Worm (Caenorhabditis elegans): Measurements from ENCODE around the gene copz-1.

copz-1 gene

ce11 chrII:10861305-10861704 is 11.4 kb upstream of the copz-1 start:
- TF ChIP-seq dao-5 (tag; optimal IDR thresholded peaks at IDR 0.05) (no peak), him-1 (tag; optimal IDR thresholded peaks at IDR 0.05) (no peak), W03F9.2 (tag; optimal IDR thresholded peaks at IDR 0.05) (no peak)

- TF ChIP-seq W03F9.2 (tag; optimal IDR thresholded peaks at IDR 0.05), result no peak
These were observed 10.8 kb upstream of the copz-1 start for ce11 chrII:10861723-10862486.

DNA sequence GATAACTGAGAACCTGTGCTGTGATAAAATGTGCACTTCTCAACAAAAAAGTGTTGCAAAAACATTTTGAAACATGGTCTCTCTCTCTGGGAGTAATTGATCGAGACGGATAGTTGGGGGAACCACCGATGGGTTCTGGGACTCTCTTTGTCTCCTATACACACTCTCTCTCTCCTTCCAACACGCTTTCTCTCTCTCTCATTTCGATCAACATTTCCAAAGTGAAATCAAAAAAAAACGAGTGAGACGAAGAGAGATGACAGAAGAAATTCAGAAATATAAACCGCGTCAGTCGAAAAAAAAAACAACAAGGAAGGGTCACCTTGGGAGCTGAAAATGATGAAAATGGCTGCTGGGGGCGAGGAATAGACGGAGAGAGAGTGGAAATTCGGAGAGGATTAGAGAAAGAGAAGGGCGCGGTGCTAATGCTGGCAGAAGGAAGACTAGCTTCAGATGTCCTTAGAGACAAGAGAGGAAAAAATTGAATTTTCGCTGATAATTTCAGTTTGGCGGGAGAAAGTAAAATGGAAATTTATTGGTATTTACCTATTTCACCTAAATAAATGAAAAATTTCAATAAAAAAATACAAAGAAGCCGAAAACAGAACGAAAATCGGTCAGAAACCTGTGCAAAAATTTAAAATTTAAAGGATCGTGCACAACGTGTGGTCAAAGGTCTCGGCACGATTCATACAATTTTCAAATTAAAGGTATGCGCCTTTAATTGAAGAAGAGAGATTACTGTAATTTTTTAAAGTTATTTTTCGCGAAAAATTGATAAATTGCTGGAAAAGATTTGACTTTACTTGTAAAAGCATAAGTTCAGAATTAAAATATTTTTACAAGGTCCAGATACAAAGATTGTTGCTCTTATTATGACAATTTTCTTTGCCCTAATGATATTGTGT is 9.7 kb upstream of the copz-1 start:
- no peak for TF ChIP-seq W03F9.2 (tag; optimal IDR thresholded peaks at IDR 0.05)
- no peak for TF ChIP-seq him-1 (tag; optimal IDR thresholded peaks at IDR 0.05)
- no peak for TF ChIP-seq dao-5 (tag; optimal IDR thresholded peaks at IDR 0.05)

DNA sequence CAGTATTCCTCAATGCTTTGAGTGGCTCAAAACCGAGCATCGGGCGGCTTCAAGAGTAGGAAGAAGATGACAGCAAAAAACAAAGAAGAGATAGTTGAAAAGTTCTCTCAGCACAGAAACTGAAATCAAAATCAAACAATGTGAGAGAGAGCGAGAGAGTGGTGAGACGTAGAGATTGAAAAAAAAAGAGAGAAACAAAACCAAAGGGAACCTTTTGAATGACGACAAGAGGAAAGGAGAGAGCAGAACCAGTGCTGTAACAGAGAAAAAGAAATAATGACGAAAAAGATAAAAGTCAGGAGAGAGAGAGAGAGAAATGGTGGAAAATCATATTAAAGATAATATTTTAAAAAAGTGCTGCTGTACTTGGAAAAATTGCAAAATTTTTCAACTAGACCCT is 5.5 kb upstream of the copz-1 start:
- TF ChIP-seq him-1 (tag; optimal IDR thresholded peaks at IDR 0.05), result no peak
- TF ChIP-seq W03F9.2 (tag; optimal IDR thresholded peaks at IDR 0.05), result no peak
- no peak for TF ChIP-seq dao-5 (tag; optimal IDR thresholded peaks at IDR 0.05)

ce11 chrII:10868670-10869246 is 3.9 kb upstream of the copz-1 start, which contains the start of the genes gmps-1 and cap-2:
Gene gmps-1, minus strand, starts transcription at chrII:10868720.
Gene cap-2, plus strand, starts transcription at chrII:10869196.
- peak; percentile 95 for TF ChIP-seq him-1 (tag; optimal IDR thresholded peaks at IDR 0.05)
- peak; percentile 95 for TF ChIP-seq W03F9.2 (tag; optimal IDR thresholded peaks at IDR 0.05)
- TF ChIP-seq dao-5 (tag; optimal IDR thresholded peaks at IDR 0.05), result no peak

- TF ChIP-seq dao-5 (tag; optimal IDR thresholded peaks at IDR 0.05) (no peak), him-1 (tag; optimal IDR thresholded peaks at IDR 0.05) (no peak), W03F9.2 (tag; optimal IDR thresholded peaks at IDR 0.05) (no peak)
These were observed 2.0 kb upstream of the copz-1 start for ce11 chrII:10870698-10871097.

DNA sequence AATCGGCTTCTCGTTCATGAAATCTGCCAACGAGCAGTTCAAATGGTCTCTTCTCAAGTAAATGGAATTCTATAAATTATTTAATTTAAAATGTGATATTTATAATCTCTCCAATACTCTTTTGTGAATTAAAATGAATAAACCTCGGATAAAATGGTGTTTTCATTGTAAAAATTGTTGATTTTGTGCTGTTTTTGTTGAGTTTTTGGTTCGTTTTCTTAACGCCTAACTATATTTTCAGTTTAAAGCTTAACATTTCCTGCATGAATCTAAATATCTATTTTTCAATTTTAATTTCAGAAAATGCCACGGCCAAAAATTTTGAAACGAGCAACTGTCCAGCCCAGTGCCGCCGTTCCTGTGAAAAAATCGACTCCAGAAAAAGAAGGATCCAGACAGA is 952 bp downstream of the copz-1 start, which contains the start of gene orc-2:
TSS of gene orc-2 (plus strand) at position 301 of the 400 bp plus-strand sequence.
- TF ChIP-seq W03F9.2 (tag; optimal IDR thresholded peaks at IDR 0.05) (no peak), dao-5 (tag; optimal IDR thresholded peaks at IDR 0.05) (no peak), him-1 (tag; optimal IDR thresholded peaks at IDR 0.05) (no peak)

DNA sequence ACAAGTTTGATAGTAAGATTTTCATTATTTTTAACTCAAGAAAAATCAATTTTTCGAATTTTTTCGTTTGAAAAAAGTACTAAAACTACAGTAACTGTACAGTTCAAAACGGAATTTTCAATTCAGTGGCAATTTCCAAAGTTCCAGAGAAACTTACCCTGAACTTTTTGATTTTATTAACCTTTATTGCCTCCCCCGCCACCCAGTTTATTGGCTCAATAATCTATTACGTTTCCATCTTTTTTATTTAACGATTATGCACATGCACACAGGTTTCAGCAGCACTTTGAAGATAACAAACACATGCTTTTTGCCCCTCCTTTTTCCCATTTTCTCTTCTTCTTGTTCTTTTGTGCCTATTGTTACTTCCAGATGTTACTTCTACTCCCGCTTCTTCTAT is 7.9 kb downstream of the copz-1 start, which contains the start of gene lurp-1:
TSS of gene lurp-1 (plus strand) at position 301 of the 400 bp plus-strand sequence.
- TF ChIP-seq W03F9.2 (tag; optimal IDR thresholded peaks at IDR 0.05), result no peak
- no peak for TF ChIP-seq dao-5 (tag; optimal IDR thresholded peaks at IDR 0.05)
- no peak for TF ChIP-seq him-1 (tag; optimal IDR thresholded peaks at IDR 0.05)

- TF ChIP-seq W03F9.2 (tag; optimal IDR thresholded peaks at IDR 0.05) (no peak), him-1 (tag; optimal IDR thresholded peaks at IDR 0.05) (no peak), dao-5 (tag; optimal IDR thresholded peaks at IDR 0.05) (no peak)
These were observed 11.7 kb downstream of the copz-1 start, which contains the start of gene egg-3 for ce11 chrII:10884396-10884795. Gene egg-3, minus strand, starts transcription at chrII:10884441.

- TF ChIP-seq W03F9.2 (tag; optimal IDR thresholded peaks at IDR 0.05) (no peak), dao-5 (tag; optimal IDR thresholded peaks at IDR 0.05) (no peak), him-1 (tag; optimal IDR thresholded peaks at IDR 0.05) (no peak)
These were observed 12.6 kb downstream of the copz-1 start for ce11 chrII:10885250-10885649.

DNA sequence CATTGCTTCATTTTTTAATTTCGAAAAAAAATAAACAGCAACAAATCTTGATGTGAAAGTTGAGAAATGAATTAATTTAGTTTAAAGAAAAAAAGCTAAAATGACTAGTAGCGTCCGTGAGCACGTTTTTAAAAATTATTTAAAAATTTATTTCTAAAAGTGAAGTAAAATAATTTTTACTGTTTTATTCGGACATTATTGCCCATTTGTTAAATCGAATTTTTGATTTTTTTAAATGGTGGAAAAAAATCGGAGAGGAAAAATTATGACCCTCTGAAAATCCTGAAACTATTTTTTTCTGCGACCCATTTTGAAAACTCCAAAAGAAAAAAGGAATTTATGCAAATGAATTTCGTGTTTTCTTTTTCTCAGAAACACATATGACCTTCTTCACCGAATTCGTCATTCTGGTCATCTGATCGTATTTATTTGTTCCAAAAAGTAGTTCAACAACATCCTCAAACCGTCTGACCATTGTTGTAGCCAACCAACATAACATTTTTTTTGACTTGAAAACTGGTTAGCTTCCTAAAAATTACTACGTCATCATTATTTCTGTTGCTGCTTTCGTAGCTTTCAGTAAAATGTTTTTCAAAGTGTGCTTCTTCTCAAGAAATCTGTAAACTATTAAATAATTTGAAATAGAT is 13.3 kb downstream of the copz-1 start, which contains the start of gene F44F4.3:
TSS of gene F44F4.3 (minus strand) at position 51 of the 647 bp plus-strand sequence.
- TF ChIP-seq him-1 (tag; optimal IDR thresholded peaks at IDR 0.05) (no peak), W03F9.2 (tag; optimal IDR thresholded peaks at IDR 0.05) (no peak)

ce11 chrII:10887097-10887496 is 14.4 kb downstream of the copz-1 start:
- TF ChIP-seq him-1 (tag; optimal IDR thresholded peaks at IDR 0.05), result no peak
- TF ChIP-seq dao-5 (tag; optimal IDR thresholded peaks at IDR 0.05), result no peak
- no peak for TF ChIP-seq W03F9.2 (tag; optimal IDR thresholded peaks at IDR 0.05)

DNA sequence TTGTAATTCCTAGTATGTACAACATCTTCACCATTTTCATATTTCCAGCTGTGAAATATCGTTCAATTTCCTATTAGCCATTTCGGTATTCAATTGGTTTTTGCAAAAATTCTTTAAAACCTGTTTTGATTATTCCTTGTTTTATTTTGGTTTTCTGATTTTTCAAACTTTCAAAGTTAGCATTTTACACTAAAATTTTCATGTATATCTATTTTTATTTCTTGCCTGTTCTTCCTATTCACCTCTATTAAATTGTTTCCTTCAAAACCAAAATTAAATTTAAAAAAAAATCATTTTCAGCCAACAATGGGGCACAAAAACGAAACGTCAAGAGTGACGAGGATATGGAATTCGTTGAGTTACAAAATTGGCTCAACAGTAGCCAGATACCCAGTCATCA is 16.3 kb downstream of the copz-1 start, which contains the start of gene ptr-8:
TSS of gene ptr-8 (plus strand) at position 301 of the 400 bp plus-strand sequence.
- TF ChIP-seq W03F9.2 (tag; optimal IDR thresholded peaks at IDR 0.05), result no peak
- no peak for TF ChIP-seq him-1 (tag; optimal IDR thresholded peaks at IDR 0.05)
- no peak for TF ChIP-seq dao-5 (tag; optimal IDR thresholded peaks at IDR 0.05)

All from whole organism, L4/young adult.